Worm (Caenorhabditis elegans): Measurements from ENCODE around the gene abce-1.

ce11 chrIII:13187090-13187489 lies 33.5 kb downstream of the abce-1 start, which contains the start of gene gly-5:
- TF ChIP-seq nhr-23 (tag; optimal IDR thresholded peaks at IDR 0.05), result no peak
- no peak for TF ChIP-seq egl-27 (tag; optimal IDR thresholded peaks at IDR 0.05)
- TF ChIP-seq elt-1 (tag; optimal IDR thresholded peaks at IDR 0.05), result no peak
- no peak for TF ChIP-seq unc-62 (GFP tag; optimal IDR thresholded peaks at IDR 0.05)
- no peak for TF ChIP-seq mab-5 (tag; optimal IDR thresholded peaks at IDR 0.05)
- TF ChIP-seq sem-4 (tag; optimal IDR thresholded peaks at IDR 0.05), result no peak
- TF ChIP-seq snpc-4 (tag; optimal IDR thresholded peaks at IDR 0.05), result no peak
